Worm (Caenorhabditis elegans) whole organism, mixed stage, embryonic: ENCODE data around the gene C02F5.12.

Experiments used
- M03D4.4 ChIP-seq: sonication (generic microtip); optimal IDR thresholded peaks from 2 replicates; lab custom pipeline; 2017; ENCODE audit warnings: mild to moderate bottlenecking, missing genetic modification characterization, missing compliant biosample characterization
- blmp-1 ChIP-seq: fragments of 150-350 bp; optimal IDR thresholded peaks from 2 replicates; lab custom pipeline; 2014; ENCODE audit warnings: missing biosample characterization, missing genetic modification characterization
- ceh-43 ChIP-seq: fragments of 200-800 bp; sonication (Bioruptor generic); optimal IDR thresholded peaks from 2 replicates; lab custom pipeline; 2018; ENCODE audit warnings: mild to moderate bottlenecking, missing genetic modification characterization, moderate library complexity, missing compliant biosample characterization
- ceh-83 ChIP-seq: fragments of 200-800 bp; sonication (Bioruptor generic); optimal IDR thresholded peaks from 2 replicates; lab custom pipeline; 2018; ENCODE audit warnings: mild to moderate bottlenecking, missing genetic modification characterization, missing compliant biosample characterization
- ces-1 ChIP-seq: fragments of 150-350 bp; optimal IDR thresholded peaks from 2 replicates; lab custom pipeline; 2014; ENCODE audit warnings: missing biosample characterization, missing genetic modification reagents, missing genetic modification characterization
- cnd-1 ChIP-seq: fragments of 200-800 bp; sonication (Bioruptor generic); optimal IDR thresholded peaks from 2 replicates; lab custom pipeline; 2018; ENCODE audit warnings: mild to moderate bottlenecking, missing genetic modification characterization, missing compliant biosample characterization
- drap-1 ChIP-seq: fragments of 200-800 bp; sonication (Bioruptor generic); optimal IDR thresholded peaks from 3 replicates; lab custom pipeline; 2018; ENCODE audit warnings: mild to moderate bottlenecking, missing genetic modification characterization, missing compliant biosample characterization
- elt-1 ChIP-seq: sonication (generic microtip); optimal IDR thresholded peaks from 2 replicates; lab custom pipeline; 2017; ENCODE audit warnings: missing genetic modification characterization, mild to moderate bottlenecking, missing compliant biosample characterization, antibody characterized with exemption, moderate library complexity, borderline replicate concordance; ENCODE audit not compliant: insufficient read depth
- elt-3 ChIP-seq: fragments of 150-350 bp; optimal IDR thresholded peaks from 2 replicates; lab custom pipeline; 2014; ENCODE audit warnings: missing biosample characterization, missing genetic modification characterization
- flh-1 ChIP-seq: fragments of 200-800 bp; sonication (Bioruptor generic); optimal IDR thresholded peaks from 2 replicates; lab custom pipeline; 2018; ENCODE audit warnings: mild to moderate bottlenecking, missing genetic modification characterization, moderate library complexity, missing compliant biosample characterization
- ham-2 ChIP-seq: fragments of 200-800 bp; sonication (Bioruptor generic); optimal IDR thresholded peaks from 2 replicates; lab custom pipeline; 2018; ENCODE audit warnings: mild to moderate bottlenecking, missing genetic modification characterization, missing compliant biosample characterization
- hlh-1 ChIP-seq: fragments of 150-350 bp; optimal IDR thresholded peaks from 2 replicates; lab custom pipeline; 2014; ENCODE audit warnings: missing biosample characterization, missing genetic modification reagents, missing genetic modification characterization
- lin-13 ChIP-seq: fragments of 150-350 bp; optimal IDR thresholded peaks from 2 replicates; lab custom pipeline; 2014; ENCODE audit warnings: missing biosample characterization, missing genetic modification characterization
- lsy-2 ChIP-seq: fragments of 150-350 bp; optimal IDR thresholded peaks from 2 replicates; lab custom pipeline; 2014; ENCODE audit warnings: missing biosample characterization, missing genetic modification characterization
- mep-1 ChIP-seq: fragments of 150-350 bp; optimal IDR thresholded peaks from 2 replicates; lab custom pipeline; 2017; ENCODE audit warnings: missing biosample characterization, missing genetic modification reagents, missing genetic modification characterization, inconsistent platforms
- mls-2 ChIP-seq: sonication (generic microtip); optimal IDR thresholded peaks from 2 replicates; lab custom pipeline; 2016; ENCODE audit warnings: mild to moderate bottlenecking, missing genetic modification characterization, moderate library complexity, missing compliant biosample characterization
- nhr-12 ChIP-seq: fragments of 150-350 bp; optimal IDR thresholded peaks from 2 replicates; lab custom pipeline; 2014; ENCODE audit warnings: missing biosample characterization, missing genetic modification characterization
- nhr-2 ChIP-seq: fragments of 150-350 bp; optimal IDR thresholded peaks from 2 replicates; lab custom pipeline; 2014; ENCODE audit warnings: missing biosample characterization, missing genetic modification characterization
- nhr-237 ChIP-seq: fragments of 150-350 bp; optimal IDR thresholded peaks from 2 replicates; lab custom pipeline; 2014; ENCODE audit warnings: missing biosample characterization, missing genetic modification characterization
- nhr-28 ChIP-seq: fragments of 150-350 bp; optimal IDR thresholded peaks from 2 replicates; lab custom pipeline; 2014; ENCODE audit warnings: missing biosample characterization, missing genetic modification characterization
- nhr-76 ChIP-seq: sonication (generic microtip); optimal IDR thresholded peaks from 2 replicates; lab custom pipeline; 2017; ENCODE audit warnings: missing biosample characterization, missing genetic modification characterization
- pha-4 ChIP-seq: fragments of 150-350 bp; optimal IDR thresholded peaks from 2 replicates; lab custom pipeline; 2018; ENCODE audit warnings: missing biosample characterization, missing genetic modification reagents, missing genetic modification characterization
- sem-2 ChIP-seq: fragments of 200-800 bp; sonication (Bioruptor generic); optimal IDR thresholded peaks from 2 replicates; lab custom pipeline; 2018; ENCODE audit warnings: mild to moderate bottlenecking, missing genetic modification characterization, missing compliant biosample characterization
- snpc-4 ChIP-seq: fragments of 150-350 bp; optimal IDR thresholded peaks from 2 replicates; lab custom pipeline; 2014; ENCODE audit warnings: missing biosample characterization, missing genetic modification characterization
- tbx-8 ChIP-seq: fragments of 200-800 bp; sonication (Bioruptor generic); optimal IDR thresholded peaks from 2 replicates; lab custom pipeline; 2018; ENCODE audit warnings: mild to moderate bottlenecking, missing genetic modification characterization, moderate library complexity, missing compliant biosample characterization
- unc-120 ChIP-seq: sonication (generic microtip); optimal IDR thresholded peaks from 2 replicates; lab custom pipeline; 2017; ENCODE audit warnings: missing genetic modification characterization, missing compliant biosample characterization; ENCODE audit not compliant: poor library complexity, severe bottlenecking
- unc-39 ChIP-seq: fragments of 150-350 bp; optimal IDR thresholded peaks from 2 replicates; lab custom pipeline; 2014; ENCODE audit warnings: missing biosample characterization, missing genetic modification characterization
- unc-62 ChIP-seq: fragments of 150-350 bp; optimal IDR thresholded peaks from 2 replicates; lab custom pipeline; 2014; ENCODE audit warnings: missing biosample characterization, missing genetic modification reagents, missing genetic modification characterization
- zip-8 ChIP-seq: fragments of 150-350 bp; optimal IDR thresholded peaks from 2 replicates; lab custom pipeline; 2014; ENCODE audit warnings: missing biosample characterization, missing genetic modification characterization
- ztf-11 ChIP-seq: fragments of 150-350 bp; optimal IDR thresholded peaks from 2 replicates; lab custom pipeline; 2014; ENCODE audit warnings: missing biosample characterization, missing genetic modification characterization

The C02F5.12 gene

DNA sequence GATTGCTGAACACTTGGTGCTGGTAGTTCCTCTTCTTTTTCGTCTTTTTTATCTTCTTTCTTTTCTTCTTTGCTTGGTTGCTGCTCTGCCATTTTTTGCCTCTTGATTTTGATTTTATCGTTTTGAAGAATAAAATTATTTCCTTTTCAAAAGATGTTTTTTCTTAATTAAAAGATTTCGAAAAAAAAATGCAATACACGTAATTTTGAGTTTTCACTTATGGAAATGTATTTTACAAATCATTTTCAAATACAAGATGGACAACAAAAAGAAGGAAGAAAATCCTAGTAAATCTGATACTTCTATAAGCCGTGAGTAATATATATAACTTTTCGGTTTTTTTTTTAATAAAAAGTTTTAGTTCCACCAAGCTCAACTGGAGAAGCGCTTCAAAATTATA is 6.6 kb upstream of the C02F5.12 start, which contains the start of the genes C02F5.10 and C02F5.2:
TSS of gene C02F5.10 (minus strand) at position 101 of the 400 bp plus-strand sequence.
TSS of gene C02F5.2 (plus strand) at position 239 of the 400 bp plus-strand sequence.
- no peak for TF ChIP-seq elt-3 (tag; lab: Kevin White, UChicago)
- no peak for TF ChIP-seq ceh-43
- no peak for TF ChIP-seq ces-1 (GFP tag; lab: Kevin White, UChicago)
- no peak for TF ChIP-seq elt-1
- no peak for TF ChIP-seq unc-62 (GFP tag; lab: Kevin White, UChicago)
- TF ChIP-seq nhr-28 (tag; lab: Kevin White, UChicago) = no peak
- TF ChIP-seq drap-1 (GFP tag; lab: Kevin White, UChicago) = no peak
- TF ChIP-seq sem-2 (GFP tag; lab: Kevin White, UChicago) = no peak
- no peak for TF ChIP-seq ham-2 (GFP tag; lab: Kevin White, UChicago)
- no peak for TF ChIP-seq snpc-4 (tag; lab: Kevin White, UChicago)
- TF ChIP-seq nhr-76 (tag; lab: Kevin White, UChicago) = no peak
- no peak for TF ChIP-seq mls-2 (tag; lab: Kevin White, UChicago)
- TF ChIP-seq nhr-12 = no peak
- TF ChIP-seq ceh-83 (GFP tag; lab: Kevin White, UChicago) = no peak
- TF ChIP-seq mep-1 (tag; lab: Kevin White, UChicago) = no peak
- no peak for TF ChIP-seq nhr-2 (tag; lab: Kevin White, UChicago)
- TF ChIP-seq ztf-11 (tag; lab: Kevin White, UChicago) = no peak
- TF ChIP-seq lin-13 = no peak

- TF ChIP-seq ztf-11 (tag; lab: Kevin White, UChicago) (no peak), blmp-1 (tag; lab: Kevin White, UChicago) (no peak), M03D4.4 (tag; lab: Kevin White, UChicago) (no peak), ces-1 (GFP tag; lab: Kevin White, UChicago) (no peak), nhr-28 (tag; lab: Kevin White, UChicago) (no peak), ceh-83 (GFP tag; lab: Kevin White, UChicago) (no peak), elt-3 (tag; lab: Kevin White, UChicago) (no peak), mep-1 (tag; lab: Kevin White, UChicago) (no peak), nhr-2 (tag; lab: Kevin White, UChicago) (no peak), lsy-2 (tag; lab: Kevin White, UChicago) (no peak), cnd-1 (tag; lab: Kevin White, UChicago) (no peak), ceh-43 (no peak), snpc-4 (tag; lab: Kevin White, UChicago) (no peak), nhr-237 (tag; lab: Kevin White, UChicago) (no peak), pha-4 (tag; lab: Kevin White, UChicago) (no peak), unc-62 (GFP tag; lab: Kevin White, UChicago) (no peak), tbx-8 (no peak), unc-39 (tag; lab: Kevin White, UChicago) (no peak), unc-120 (tag; lab: Kevin White, UChicago) (no peak)
Measured at ce11 chrIII:8247051-8247450, 4.2 kb upstream of the C02F5.12 start, which contains the start of gene C02F5.13. TSS of gene C02F5.13 (plus strand) at chrIII:8247351.

ce11 chrIII:8245591-8245990 is 2.8 kb upstream of the C02F5.12 start, which contains the start of gene C02F5.3:
TSS of gene C02F5.3 (plus strand) at chrIII:8245891.
- no peak for TF ChIP-seq flh-1 (GFP tag; lab: Kevin White, UChicago)
- no peak for TF ChIP-seq ceh-83 (GFP tag; lab: Kevin White, UChicago)

DNA sequence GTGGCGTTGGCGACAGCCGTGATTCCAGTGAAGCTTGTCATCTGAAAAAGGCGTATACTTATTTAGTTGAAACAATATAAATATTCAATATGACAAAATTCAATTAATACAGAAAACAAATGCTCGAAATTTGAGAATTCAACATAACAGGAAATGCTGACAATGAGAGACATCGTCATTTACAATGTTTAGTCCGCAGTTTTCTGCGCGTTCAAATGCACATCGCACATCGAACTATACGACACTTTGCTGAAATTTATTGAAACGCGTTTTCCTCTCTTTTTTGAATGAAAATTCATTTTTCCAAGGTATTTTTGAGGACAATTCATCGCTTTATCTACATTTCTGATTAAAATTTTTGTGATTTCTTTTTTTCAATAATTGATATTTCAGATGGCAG is 1.2 kb upstream of the C02F5.12 start, which contains the start of the genes pbs-6 and cids-1:
TSS of gene pbs-6 (minus strand) at position 41 of the 400 bp plus-strand sequence.
TSS of gene cids-1 (plus strand) at position 394 of the 400 bp plus-strand sequence.
- TF ChIP-seq hlh-1 (peak; percentile 6), lsy-2 (tag; lab: Kevin White, UChicago) (peak; percentile 6), ztf-11 (tag; lab: Kevin White, UChicago) (no peak)

- TF ChIP-seq zip-8 (tag; lab: Kevin White, UChicago) (no peak), snpc-4 (tag; lab: Kevin White, UChicago) (no peak), cnd-1 (tag; lab: Kevin White, UChicago) (no peak), unc-39 (tag; lab: Kevin White, UChicago) (no peak)
Measured at ce11 chrIII:8240948-8241347, 1.9 kb downstream of the C02F5.12 start.
